Fruit fly (Drosophila melanogaster): ENCODE results near the gene PH4alphaNE2.
A peak's percentile ranks its signal among the peaks of the same experiment; 100 is the strongest.

Gene PH4alphaNE2

dm6 chr3R:30531129-30531708 lies 19.2 kb upstream of the PH4alphaNE2 start:
- TF ChIP-seq Clk (GFP tag; optimal IDR thresholded peaks at IDR 0.05) (no peak), CG1620 (GFP tag; optimal IDR thresholded peaks at IDR 0.05) (no peak), Mnt (GFP tag; optimal IDR thresholded peaks at IDR 0.05) (no peak), Crg-1 (GFP tag; optimal IDR thresholded peaks at IDR 0.05) (no peak), kay (GFP tag; ENCODE audit: borderline replicate concordance) (no peak), cic (GFP tag; optimal IDR thresholded peaks at IDR 0.05) (no peak), CG33017 (tag; optimal IDR thresholded peaks at IDR 0.05) (no peak)

- TF ChIP-seq CG14711 (tag; optimal IDR thresholded peaks at IDR 0.05) (no peak), CG7045 (GFP tag; optimal IDR thresholded peaks at IDR 0.05) (no peak), CG12768 (GFP tag; optimal IDR thresholded peaks at IDR 0.05) (no peak), Hr96 (GFP tag; optimal IDR thresholded peaks at IDR 0.05) (no peak)
Measured at dm6 chr3R:30529570-30529969, 17.6 kb upstream of the PH4alphaNE2 start.

- no peak for TF ChIP-seq kay (GFP tag; ENCODE audit: borderline replicate concordance)
- TF ChIP-seq CG11617 (GFP tag; optimal IDR thresholded peaks at IDR 0.05), result no peak
- TF ChIP-seq CG33017 (tag; optimal IDR thresholded peaks at IDR 0.05), result no peak
- TF ChIP-seq Mnt (GFP tag; optimal IDR thresholded peaks at IDR 0.05), result no peak
- no peak for TF ChIP-seq cnc (optimal IDR thresholded peaks at IDR 0.05)
- no peak for TF ChIP-seq CG7101 (tag; optimal IDR thresholded peaks at IDR 0.05)
- no peak for TF ChIP-seq CG14711 (tag; optimal IDR thresholded peaks at IDR 0.05)
- no peak for TF ChIP-seq Hr96 (GFP tag; optimal IDR thresholded peaks at IDR 0.05)
- TF ChIP-seq CG1620 (GFP tag; optimal IDR thresholded peaks at IDR 0.05), result no peak
- TF ChIP-seq tj (GFP tag; optimal IDR thresholded peaks at IDR 0.05), result no peak
- no peak for TF ChIP-seq Crg-1 (GFP tag; optimal IDR thresholded peaks at IDR 0.05)
- TF ChIP-seq CG5204 (GFP tag; optimal IDR thresholded peaks at IDR 0.05), result no peak
Measured at dm6 chr3R:30528692-30529305, 16.8 kb upstream of the PH4alphaNE2 start.

- TF ChIP-seq ovo (GFP tag; optimal IDR thresholded peaks at IDR 0.05), result no peak
- TF ChIP-seq toe (GFP tag; optimal IDR thresholded peaks at IDR 0.05), result peak; percentile 26
- TF ChIP-seq CG7101 (tag; optimal IDR thresholded peaks at IDR 0.05), result peak; percentile 8
- no peak for TF ChIP-seq cnc (optimal IDR thresholded peaks at IDR 0.05)
- TF ChIP-seq Clk (GFP tag; optimal IDR thresholded peaks at IDR 0.05), result no peak
- no peak for TF ChIP-seq CG5204 (GFP tag; optimal IDR thresholded peaks at IDR 0.05)
- no peak for TF ChIP-seq bab1 (GFP tag; optimal IDR thresholded peaks at IDR 0.05)
- no peak for TF ChIP-seq CG11617 (GFP tag; optimal IDR thresholded peaks at IDR 0.05)
- TF ChIP-seq cic (GFP tag; optimal IDR thresholded peaks at IDR 0.05), result no peak
- no peak for TF ChIP-seq Hr96 (GFP tag; optimal IDR thresholded peaks at IDR 0.05)
- TF ChIP-seq CG14711 (tag; optimal IDR thresholded peaks at IDR 0.05), result no peak
- TF ChIP-seq CG7045 (GFP tag; optimal IDR thresholded peaks at IDR 0.05), result no peak
- no peak for TF ChIP-seq pad (GFP tag; optimal IDR thresholded peaks at IDR 0.05)
- TF ChIP-seq Crg-1 (GFP tag; optimal IDR thresholded peaks at IDR 0.05), result no peak
- TF ChIP-seq CG12768 (GFP tag; optimal IDR thresholded peaks at IDR 0.05), result peak; percentile 29
- TF ChIP-seq tj (GFP tag; optimal IDR thresholded peaks at IDR 0.05), result no peak
- TF ChIP-seq kay (GFP tag; ENCODE audit: borderline replicate concordance), result peak; percentile 89
- TF ChIP-seq CG1620 (GFP tag; optimal IDR thresholded peaks at IDR 0.05), result no peak
- TF ChIP-seq CG33017 (tag; optimal IDR thresholded peaks at IDR 0.05), result peak; percentile 39
- no peak for TF ChIP-seq Mnt (GFP tag; optimal IDR thresholded peaks at IDR 0.05)
Measured at dm6 chr3R:30526799-30527465, 14.9 kb upstream of the PH4alphaNE2 start, which contains the start of gene jdp. Gene jdp (minus strand): TSS chr3R:30527037.

dm6 chr3R:30525629-30526028 lies 13.6 kb upstream of the PH4alphaNE2 start:
- no peak for TF ChIP-seq tj (GFP tag; optimal IDR thresholded peaks at IDR 0.05)

dm6 chr3R:30518274-30518873 lies 6.4 kb upstream of the PH4alphaNE2 start:
- TF ChIP-seq Hr96 (GFP tag; optimal IDR thresholded peaks at IDR 0.05) (no peak), toe (GFP tag; optimal IDR thresholded peaks at IDR 0.05) (no peak), CG7101 (tag; optimal IDR thresholded peaks at IDR 0.05) (no peak), CG33017 (tag; optimal IDR thresholded peaks at IDR 0.05) (no peak), Clk (GFP tag; optimal IDR thresholded peaks at IDR 0.05) (no peak), CG7045 (GFP tag; optimal IDR thresholded peaks at IDR 0.05) (no peak), CG1620 (GFP tag; optimal IDR thresholded peaks at IDR 0.05) (no peak), ovo (GFP tag; optimal IDR thresholded peaks at IDR 0.05) (no peak), cic (GFP tag; optimal IDR thresholded peaks at IDR 0.05) (no peak), tj (GFP tag; optimal IDR thresholded peaks at IDR 0.05) (no peak), Crg-1 (GFP tag; optimal IDR thresholded peaks at IDR 0.05) (no peak), cnc (optimal IDR thresholded peaks at IDR 0.05) (no peak), CG11617 (GFP tag; optimal IDR thresholded peaks at IDR 0.05) (no peak), CG14711 (tag; optimal IDR thresholded peaks at IDR 0.05) (no peak), Mnt (GFP tag; optimal IDR thresholded peaks at IDR 0.05) (no peak), kay (GFP tag; ENCODE audit: borderline replicate concordance) (no peak), pad (GFP tag; optimal IDR thresholded peaks at IDR 0.05) (no peak), CG5204 (GFP tag; optimal IDR thresholded peaks at IDR 0.05) (no peak), CG12768 (GFP tag; optimal IDR thresholded peaks at IDR 0.05) (no peak), bab1 (GFP tag; optimal IDR thresholded peaks at IDR 0.05) (no peak)
